Worm (Caenorhabditis elegans) whole organism, L2 larva: ENCODE data around the gene T23B5.4.

Experiments used
- C34F6.9 ChIP-seq: fragments of 150-350 bp; optimal IDR thresholded peaks from 2 replicates; lab custom pipeline; 2014; ENCODE audit warnings: missing biosample characterization, missing genetic modification characterization
- F13H6.1 ChIP-seq: sonication (generic microtip); optimal IDR thresholded peaks from 2 replicates; lab custom pipeline; 2016; ENCODE audit warnings: missing genetic modification characterization, missing compliant biosample characterization
- R02D3.7 ChIP-seq: fragments of 150-350 bp; optimal IDR thresholded peaks from 2 replicates; lab custom pipeline; 2014; ENCODE audit warnings: missing biosample characterization, missing genetic modification characterization
- Y55F3AM.14 ChIP-seq: fragments of 200-800 bp; sonication (Bioruptor generic); optimal IDR thresholded peaks from 2 replicates; lab custom pipeline; 2018; ENCODE audit warnings: mild to moderate bottlenecking, missing genetic modification characterization, missing compliant biosample characterization
- ZK546.5 ChIP-seq: sonication (generic microtip); optimal IDR thresholded peaks from 2 replicates; lab custom pipeline; 2017; ENCODE audit warnings: missing biosample characterization, missing genetic modification characterization
- alr-1 ChIP-seq: fragments of 150-350 bp; optimal IDR thresholded peaks from 2 replicates; lab custom pipeline; 2014; ENCODE audit warnings: missing biosample characterization, missing genetic modification characterization
- aly-2 ChIP-seq: fragments of 150-350 bp; optimal IDR thresholded peaks from 2 replicates; lab custom pipeline; 2014; ENCODE audit warnings: missing biosample characterization, missing genetic modification characterization
- ama-1 ChIP-seq: fragments of 150-350 bp; optimal IDR thresholded peaks from 2 replicates; lab custom pipeline; 2018; ENCODE audit warnings: inconsistent platforms
- blmp-1 ChIP-seq: sonication (generic microtip); optimal IDR thresholded peaks from 2 replicates; lab custom pipeline; 2017; ENCODE audit warnings: missing genetic modification characterization, mild to moderate bottlenecking, missing compliant biosample characterization, antibody characterized with exemption, moderate library complexity; ENCODE audit not compliant: insufficient read depth
- ceh-16 ChIP-seq: fragments of 150-350 bp; optimal IDR thresholded peaks from 2 replicates; lab custom pipeline; 2014; ENCODE audit warnings: missing biosample characterization, missing genetic modification characterization
- ceh-82 ChIP-seq: fragments of 150-350 bp; optimal IDR thresholded peaks from 2 replicates; lab custom pipeline; 2014; ENCODE audit warnings: missing biosample characterization, missing genetic modification characterization
- crh-2 ChIP-seq: sonication (generic microtip); optimal IDR thresholded peaks from 2 replicates; lab custom pipeline; 2017; ENCODE audit warnings: missing biosample characterization, missing genetic modification characterization
- dmd-4 ChIP-seq: sonication (generic microtip); optimal IDR thresholded peaks from 2 replicates; lab custom pipeline; 2017; ENCODE audit warnings: missing biosample characterization, missing genetic modification characterization
- egl-27 ChIP-seq: sonication (generic microtip); optimal IDR thresholded peaks from 3 replicates; lab custom pipeline; 2017; ENCODE audit warnings: missing biosample characterization, missing genetic modification reagents, missing genetic modification characterization
- elt-1 ChIP-seq: fragments of 150-350 bp; optimal IDR thresholded peaks from 2 replicates; lab custom pipeline; 2014; ENCODE audit warnings: missing biosample characterization, missing genetic modification characterization
- gmeb-1 ChIP-seq: fragments of 150-350 bp; optimal IDR thresholded peaks from 2 replicates; lab custom pipeline; 2014; ENCODE audit warnings: missing biosample characterization, missing genetic modification characterization
- lin-11 ChIP-seq: fragments of 150-350 bp; sonication (generic microtip); optimal IDR thresholded peaks from 2 replicates; lab custom pipeline; 2014; ENCODE audit warnings: missing biosample characterization, missing genetic modification characterization, inconsistent platforms, mixed read lengths
- lin-13 ChIP-seq: fragments of 150-350 bp; optimal IDR thresholded peaks from 2 replicates; lab custom pipeline; 2014; ENCODE audit warnings: missing biosample characterization, missing genetic modification reagents, missing genetic modification characterization
- lin-39 ChIP-seq: fragments of 150-350 bp; optimal IDR thresholded peaks from 2 replicates; lab custom pipeline; 2014; ENCODE audit warnings: missing biosample characterization, missing genetic modification reagents, missing genetic modification characterization
- lsy-2 ChIP-seq, 2 experiments: fragments of 150-350 bp in 1 of 2; sonication (generic microtip) in 1 of 2; optimal IDR thresholded peaks; 2 replicates each; lab custom pipeline; 2014 to 2017; ENCODE audit warnings: missing biosample characterization in 2 of 2, missing genetic modification characterization in 2 of 2
- mab-5 ChIP-seq: fragments of 150-350 bp; optimal IDR thresholded peaks from 2 replicates; lab custom pipeline; 2014; ENCODE audit warnings: missing biosample characterization, missing genetic modification characterization
- mdl-1 ChIP-seq, 2 experiments: fragments of 150-350 bp in 1 of 2; sonication (generic microtip) in 1 of 2; optimal IDR thresholded peaks; 2 replicates each; lab custom pipeline; 2017; ENCODE audit warnings: missing biosample characterization in 2 of 2, missing genetic modification characterization in 2 of 2
- nhr-10 ChIP-seq: sonication (generic microtip); optimal IDR thresholded peaks from 2 replicates; lab custom pipeline; 2017; ENCODE audit warnings: missing biosample characterization, missing genetic modification characterization
- nhr-11 ChIP-seq: fragments of 150-350 bp; optimal IDR thresholded peaks from 2 replicates; lab custom pipeline; 2014; ENCODE audit warnings: missing biosample characterization, missing genetic modification characterization
- nhr-12 ChIP-seq: fragments of 150-350 bp; optimal IDR thresholded peaks from 2 replicates; lab custom pipeline; 2014; ENCODE audit warnings: missing biosample characterization, missing genetic modification characterization
- nhr-129 ChIP-seq: fragments of 150-350 bp; optimal IDR thresholded peaks from 2 replicates; lab custom pipeline; 2014; ENCODE audit warnings: missing biosample characterization, missing genetic modification characterization
- nhr-21 ChIP-seq: fragments of 150-350 bp; optimal IDR thresholded peaks from 2 replicates; lab custom pipeline; 2014; ENCODE audit warnings: missing biosample characterization, missing genetic modification characterization
- nhr-237 ChIP-seq: fragments of 150-350 bp; optimal IDR thresholded peaks from 2 replicates; lab custom pipeline; 2014; ENCODE audit warnings: missing biosample characterization, missing genetic modification characterization
- nhr-25 ChIP-seq: fragments of 150-350 bp; sonication (generic microtip); optimal IDR thresholded peaks from 3 replicates; lab custom pipeline; 2014; ENCODE audit warnings: missing biosample characterization, missing genetic modification characterization
- nhr-6 ChIP-seq: fragments of 150-350 bp; optimal IDR thresholded peaks from 2 replicates; lab custom pipeline; 2014; ENCODE audit warnings: missing biosample characterization, missing genetic modification characterization
- nhr-77 ChIP-seq: fragments of 150-350 bp; optimal IDR thresholded peaks from 2 replicates; lab custom pipeline; 2014; ENCODE audit warnings: missing biosample characterization, missing genetic modification characterization
- peb-1 ChIP-seq: fragments of 150-350 bp; optimal IDR thresholded peaks from 2 replicates; lab custom pipeline; 2014; ENCODE audit warnings: missing biosample characterization, missing genetic modification characterization
- sem-4 ChIP-seq: fragments of 150-350 bp; optimal IDR thresholded peaks from 2 replicates; lab custom pipeline; 2014; ENCODE audit warnings: missing biosample characterization, missing genetic modification reagents, missing genetic modification characterization
- sma-3 ChIP-seq: sonication (generic microtip); optimal IDR thresholded peaks from 2 replicates; lab custom pipeline; 2016; ENCODE audit warnings: missing genetic modification reagents, missing genetic modification characterization, missing compliant biosample characterization
- sma-9 ChIP-seq, 2 experiments: fragments of 150-350 bp in 1 of 2; sonication (generic microtip) in 1 of 2; optimal IDR thresholded peaks; 2 replicates each; lab custom pipeline; 2014 to 2016; ENCODE audit warnings: missing genetic modification characterization in 2 of 2, mild to moderate bottlenecking in 1 of 2, missing biosample characterization in 1 of 2, missing compliant biosample characterization in 1 of 2, missing genetic modification reagents in 1 of 2, moderate library complexity in 1 of 2
- snpc-4 ChIP-seq: fragments of 150-350 bp; optimal IDR thresholded peaks from 2 replicates; lab custom pipeline; 2014; ENCODE audit warnings: missing biosample characterization, missing genetic modification characterization
- unc-39 ChIP-seq: fragments of 150-350 bp; optimal IDR thresholded peaks from 2 replicates; lab custom pipeline; 2014; ENCODE audit warnings: missing biosample characterization, missing genetic modification characterization
- unc-55 ChIP-seq: fragments of 150-350 bp; sonication (generic microtip); optimal IDR thresholded peaks from 3 replicates; lab custom pipeline; 2014; ENCODE audit warnings: missing biosample characterization, missing genetic modification reagents, missing genetic modification characterization
- zag-1 ChIP-seq: fragments of 150-350 bp; optimal IDR thresholded peaks from 2 replicates; lab custom pipeline; 2014; ENCODE audit warnings: missing biosample characterization, missing genetic modification characterization
- ztf-1 ChIP-seq: fragments of 200-800 bp; sonication (Bioruptor generic); conservative IDR thresholded peaks from 2 replicates; pipeline ENCODE4 v1.3.6; 2022; ENCODE audit warnings: missing genetic modification characterization, missing compliant biosample characterization
- ztf-11 ChIP-seq: sonication (generic microtip); optimal IDR thresholded peaks from 2 replicates; lab custom pipeline; 2017; ENCODE audit warnings: missing biosample characterization, missing genetic modification characterization
- ztf-4 ChIP-seq: fragments of 150-350 bp; optimal IDR thresholded peaks from 2 replicates; lab custom pipeline; 2014; ENCODE audit warnings: missing biosample characterization, missing genetic modification characterization

T23B5.4 gene

DNA sequence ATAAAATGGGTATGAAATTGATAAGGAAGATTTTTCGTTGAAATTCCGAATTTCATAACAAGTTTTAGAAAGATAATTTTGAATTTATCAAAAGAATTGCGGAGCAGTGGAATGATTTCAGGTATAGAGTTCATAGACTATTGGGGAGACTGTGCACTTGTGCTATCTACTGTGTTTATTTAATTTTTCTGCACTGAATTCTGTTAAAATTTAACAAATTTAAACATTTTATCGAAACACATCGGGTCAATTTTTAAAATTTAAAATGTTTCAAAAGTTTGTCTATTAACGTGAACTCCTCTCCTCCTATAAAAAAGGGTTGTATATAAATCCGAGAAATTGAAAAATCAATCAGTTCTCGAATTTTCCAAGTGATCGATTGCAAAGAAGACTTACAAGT is 42.7 kb downstream of the T23B5.4 start, which contains the start of gene C27D8.1:
Gene C27D8.1, plus strand, starts transcription at position 301 of the 400 bp plus-strand sequence.
- no peak for TF ChIP-seq nhr-77 (tag; lab: Kevin White, UChicago)
- no peak for TF ChIP-seq ztf-4 (tag; lab: Kevin White, UChicago)
- TF ChIP-seq elt-1 (tag; lab: Kevin White, UChicago) = no peak
- TF ChIP-seq gmeb-1 = no peak
- no peak for TF ChIP-seq F13H6.1
- no peak for TF ChIP-seq ztf-11 (tag; lab: Kevin White, UChicago)
- no peak for TF ChIP-seq sma-3 (GFP tag; lab: Kevin White, UChicago)
- no peak for TF ChIP-seq nhr-129 (tag; lab: Kevin White, UChicago)
- no peak for TF ChIP-seq lin-13 (GFP tag; lab: Kevin White, UChicago)
- TF ChIP-seq ama-1 (lab: Kevin White, UChicago) = no peak
- TF ChIP-seq nhr-25 (tag; lab: Kevin White, UChicago) = no peak
- no peak for TF ChIP-seq sma-9 (GFP tag; optimal IDR thresholded peaks at IDR 0.05; lab: Kevin White, UChicago)
- TF ChIP-seq sma-9 (tag; optimal IDR thresholded peaks at IDR 0.05; lab: Kevin White, UChicago) = no peak
- TF ChIP-seq nhr-12 (tag; lab: Kevin White, UChicago) = no peak
- TF ChIP-seq mdl-1 (tag; optimal IDR thresholded peaks at IDR 0.05; lab: Kevin White, UChicago) = no peak

ce11 chrIV:12719664-12720063 is 44.9 kb downstream of the T23B5.4 start, which contains the start of gene idpp-7:
Gene idpp-7, plus strand, starts transcription at chrIV:12719964.
- TF ChIP-seq egl-27 (tag; lab: Kevin White, UChicago) (no peak), snpc-4 (no peak), zag-1 (no peak), ztf-1 (GFP tag; lab: Robert Waterston, UW) (no peak), unc-39 (tag; lab: Kevin White, UChicago) (no peak), C34F6.9 (no peak), gmeb-1 (no peak), sma-9 (GFP tag; optimal IDR thresholded peaks at IDR 0.05; lab: Kevin White, UChicago) (no peak), sma-9 (tag; optimal IDR thresholded peaks at IDR 0.05; lab: Kevin White, UChicago) (no peak), Y55F3AM.14 (GFP tag; lab: Kevin White, UChicago) (no peak), blmp-1 (tag; lab: Kevin White, UChicago) (no peak)

- TF ChIP-seq nhr-6 (tag; lab: Kevin White, UChicago) = no peak
- no peak for TF ChIP-seq ceh-82 (tag; lab: Kevin White, UChicago)
- TF ChIP-seq dmd-4 (tag; lab: Kevin White, UChicago) = no peak
- TF ChIP-seq ZK546.5 (tag; lab: Kevin White, UChicago) = no peak
- no peak for TF ChIP-seq peb-1 (tag; lab: Kevin White, UChicago)
- TF ChIP-seq sma-3 (GFP tag; lab: Kevin White, UChicago) = no peak
- TF ChIP-seq alr-1 (tag; lab: Kevin White, UChicago) = no peak
- TF ChIP-seq ceh-16 (tag; lab: Kevin White, UChicago) = no peak
- no peak for TF ChIP-seq nhr-77 (tag; lab: Kevin White, UChicago)
- no peak for TF ChIP-seq sem-4 (tag; lab: Kevin White, UChicago)
- TF ChIP-seq egl-27 (tag; lab: Kevin White, UChicago) = no peak
- TF ChIP-seq ama-1 (lab: Kevin White, UChicago) = no peak
These were observed 46.3 kb downstream of the T23B5.4 start, which contains the start of gene T23F6.2 for ce11 chrIV:12721106-12721505. Gene T23F6.2, plus strand, starts transcription at chrIV:12721356.

ce11 chrIV:12724641-12725040 is 49.8 kb downstream of the T23B5.4 start, which contains the start of the genes T23F6.3 and rbd-1:
Gene T23F6.3, minus strand, starts transcription at chrIV:12724760.
Gene rbd-1, plus strand, starts transcription at chrIV:12724986.
- TF ChIP-seq unc-55 (GFP tag; lab: Kevin White, UChicago) (peak; percentile 95), gmeb-1 (peak; percentile 100), ZK546.5 (tag; lab: Kevin White, UChicago) (peak; percentile 35), nhr-21 (tag; lab: Kevin White, UChicago) (peak; percentile 83), nhr-10 (no peak), R02D3.7 (tag; lab: Kevin White, UChicago) (peak; percentile 98), lin-39 (tag; lab: Kevin White, UChicago) (no peak), F13H6.1 (peak; percentile 89), C34F6.9 (peak; percentile 87), mab-5 (tag; lab: Kevin White, UChicago) (peak; percentile 84), sma-9 (GFP tag; optimal IDR thresholded peaks at IDR 0.05; lab: Kevin White, UChicago) (peak; percentile 94), sma-9 (tag; optimal IDR thresholded peaks at IDR 0.05; lab: Kevin White, UChicago) (no peak), sma-3 (GFP tag; lab: Kevin White, UChicago) (peak; percentile 95), lsy-2 (tag; optimal IDR thresholded peaks at IDR 0.05; lab: Kevin White, UChicago) (peak; percentile 86 to 93), aly-2 (tag; lab: Kevin White, UChicago) (no peak), nhr-237 (tag; lab: Kevin White, UChicago) (peak; percentile 80), mdl-1 (tag; optimal IDR thresholded peaks at IDR 0.05; lab: Kevin White, UChicago) (peak in 1 of 2 experiments; percentile 27), Y55F3AM.14 (GFP tag; lab: Kevin White, UChicago) (no peak), nhr-11 (tag; lab: Kevin White, UChicago) (no peak), lin-13 (GFP tag; lab: Kevin White, UChicago) (peak; percentile 89), ztf-4 (tag; lab: Kevin White, UChicago) (peak; percentile 74), blmp-1 (tag; lab: Kevin White, UChicago) (no peak), dmd-4 (tag; lab: Kevin White, UChicago) (no peak), crh-2 (tag; lab: Kevin White, UChicago) (peak; percentile 90), egl-27 (tag; lab: Kevin White, UChicago) (peak; percentile 86), nhr-25 (tag; lab: Kevin White, UChicago) (peak; percentile 83), unc-39 (tag; lab: Kevin White, UChicago) (no peak), ceh-16 (tag; lab: Kevin White, UChicago) (no peak), snpc-4 (peak; percentile 76), elt-1 (tag; lab: Kevin White, UChicago) (no peak), zag-1 (peak; percentile 61), nhr-12 (tag; lab: Kevin White, UChicago) (peak; percentile 24), lin-11 (tag; lab: Kevin White, UChicago) (peak; percentile 69), nhr-6 (tag; lab: Kevin White, UChicago) (peak; percentile 78), sem-4 (tag; lab: Kevin White, UChicago) (peak; percentile 61), alr-1 (tag; lab: Kevin White, UChicago) (no peak)
